Worm (Caenorhabditis elegans) whole organism, midembryonic: ENCODE measurements around the gene C01C10.2.

Experiments
- T22C8.4 ChIP-seq: fragments of 200-800 bp; sonication (Bioruptor generic); IDR thresholded peaks from 2 replicates; pipeline ENCODE4 v1.3.6; 2022; ENCODE audit warnings: missing genetic modification characterization, missing compliant biosample characterization
- cog-1 ChIP-seq: sonication (generic microtip); optimal IDR thresholded peaks from 2 replicates; lab custom pipeline; 2016; ENCODE audit warnings: missing genetic modification characterization, missing compliant biosample characterization
- flt-1 ChIP-seq: fragments of 200-800 bp; sonication (Bioruptor generic); IDR thresholded peaks from 2 replicates; pipeline ENCODE4 v1.3.6; 2022; ENCODE audit warnings: missing genetic modification characterization, missing compliant biosample characterization
- klf-2 ChIP-seq: fragments of 200-800 bp; sonication (Bioruptor generic); conservative IDR thresholded peaks from 2 replicates; pipeline ENCODE4 v1.3.6; 2022; ENCODE audit warnings: missing genetic modification reagents, missing genetic modification characterization, missing compliant biosample characterization
- med-1 ChIP-seq: sonication (generic microtip); optimal IDR thresholded peaks from 2 replicates; lab custom pipeline; 2017; ENCODE audit warnings: missing genetic modification characterization, mild to moderate bottlenecking, missing compliant biosample characterization, antibody characterized with exemption, missing genetic modification reagents; ENCODE audit not compliant: insufficient read depth
- ztf-23 ChIP-seq: fragments of 200-800 bp; sonication (Bioruptor generic); IDR thresholded peaks from 2 replicates; pipeline ENCODE4 v1.3.6; 2022; ENCODE audit warnings: missing genetic modification reagents, missing genetic modification characterization, missing compliant biosample characterization
- ztf-29 ChIP-seq: fragments of 200-800 bp; sonication (Bioruptor generic); IDR thresholded peaks from 2 replicates; pipeline ENCODE4 v1.3.6; 2022; ENCODE audit warnings: missing genetic modification reagents, missing genetic modification characterization, missing compliant biosample characterization

ce11 chrX:7431165-7431564, 6.8 kb downstream of the C01C10.2 start, which contains the start of gene clc-2:
- TF ChIP-seq T22C8.4 (GFP tag; lab: Robert Waterston, UW) (no peak), med-1 (GFP tag; lab: Kevin White, UChicago) (no peak), ztf-23 (no peak), flt-1 (no peak), cog-1 (tag; lab: Kevin White, UChicago) (no peak), klf-2 (no peak), ztf-29 (GFP tag; lab: Robert Waterston, UW) (no peak)
